Fruit fly (Drosophila melanogaster): Measurements from ENCODE around the gene CG6126.

DNA sequence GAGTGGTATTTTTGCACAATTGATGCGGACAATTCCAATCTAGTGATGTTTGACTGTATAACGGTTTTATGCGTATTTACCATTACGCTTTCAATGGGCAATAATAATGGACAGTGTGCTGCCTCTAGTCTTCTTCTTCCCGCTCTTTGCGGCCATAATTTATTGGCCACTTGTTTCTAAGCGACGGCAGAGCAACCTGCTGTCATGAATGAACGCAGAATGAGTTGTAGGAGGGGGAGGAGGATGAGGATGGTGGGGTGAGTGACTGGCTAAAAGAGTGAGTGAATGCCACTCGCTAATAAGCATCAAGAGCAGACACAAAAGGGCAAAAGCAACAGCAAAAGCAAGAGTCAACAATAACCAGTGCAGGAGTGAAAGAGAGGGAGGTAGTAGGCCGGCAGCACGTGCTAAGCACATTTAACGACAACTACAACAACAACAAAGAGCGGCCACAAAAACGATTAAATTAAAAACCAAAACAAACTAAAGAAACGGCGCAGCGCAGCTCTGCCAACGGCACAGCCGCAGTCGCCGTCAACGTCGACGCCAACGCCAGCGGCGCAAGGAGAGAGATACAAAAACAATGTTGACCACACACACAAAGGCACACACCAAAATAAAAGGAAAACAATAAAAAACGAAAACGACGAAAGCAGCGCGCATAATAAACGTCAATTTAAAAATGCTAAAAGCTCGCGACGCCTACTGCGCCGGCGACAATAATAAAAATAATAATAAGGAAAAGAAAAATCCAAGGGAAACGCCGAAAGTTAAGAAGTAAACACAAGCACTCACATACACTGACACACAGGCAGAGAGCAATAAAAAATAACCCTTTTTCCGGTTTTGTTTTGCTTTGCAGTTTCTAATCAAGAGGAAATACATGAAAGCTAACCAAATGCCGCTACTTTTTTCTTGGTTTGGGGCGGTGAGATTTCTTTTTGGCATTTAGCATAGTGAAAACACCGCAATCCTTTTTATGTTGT is 26.1 kb upstream of the CG6126 start:
- TF ChIP-seq CG8478 (optimal IDR thresholded peaks at IDR 0.05) (no peak), usp (GFP tag; optimal IDR thresholded peaks at IDR 0.05) (no peak), psq (optimal IDR thresholded peaks at IDR 0.05) (no peak), pan (optimal IDR thresholded peaks at IDR 0.05) (no peak)

Measured in whole organism.